Worm (Caenorhabditis elegans) whole organism, L4 larva: ENCODE results near the gene mrps-17.

Source experiments
- F26F4.8 ChIP-seq: fragments of 200-800 bp; sonication (Bioruptor generic); conservative IDR thresholded peaks from 2 replicates; pipeline ENCODE4 v1.3.6; 2022; ENCODE audit warnings: missing genetic modification characterization, missing compliant biosample characterization
- R02D3.7 ChIP-seq: fragments of 150-350 bp; sonication (generic microtip); optimal IDR thresholded peaks from 3 replicates; lab custom pipeline; 2014; ENCODE audit warnings: missing biosample characterization, missing genetic modification characterization
- T20F7.1 ChIP-seq: fragments of 200-800 bp; sonication (Bioruptor generic); optimal IDR thresholded peaks from 2 replicates; lab custom pipeline; 2018; ENCODE audit warnings: mild to moderate bottlenecking, missing genetic modification characterization, missing compliant biosample characterization
- Y105C5A.15 ChIP-seq: fragments of 200-800 bp; sonication (Bioruptor generic); IDR thresholded peaks from 2 replicates; pipeline ENCODE4 v1.3.6; 2022; ENCODE audit warnings: missing genetic modification characterization, missing compliant biosample characterization
- Y48G9A.11 ChIP-seq: fragments of 200-800 bp; sonication (Bioruptor generic); IDR thresholded peaks from 2 replicates; pipeline ENCODE4 v1.3.6; 2022; ENCODE audit warnings: missing genetic modification reagents, missing genetic modification characterization, missing compliant biosample characterization
- Y5F2A.4 ChIP-seq: fragments of 200-800 bp; sonication (Bioruptor generic); optimal IDR thresholded peaks from 2 replicates; lab custom pipeline; 2018; ENCODE audit warnings: mild to moderate bottlenecking, missing genetic modification characterization, missing compliant biosample characterization
- ZK337.2 ChIP-seq: fragments of 200-800 bp; sonication (Bioruptor generic); IDR thresholded peaks from 2 replicates; pipeline ENCODE4 v1.3.6; 2022; ENCODE audit warnings: missing genetic modification reagents, missing genetic modification characterization, missing compliant biosample characterization
- ZK546.5 ChIP-seq, 2 experiments: sonication (generic microtip); optimal IDR thresholded peaks; 2 replicates each; lab custom pipeline; 2017; ENCODE audit warnings: missing biosample characterization in 2 of 2, missing genetic modification characterization in 2 of 2
- ama-1 ChIP-seq: fragments of 150-350 bp; optimal IDR thresholded peaks from 2 replicates; lab custom pipeline; 2014; ENCODE audit warnings: inconsistent platforms, mixed read lengths
- attf-4 ChIP-seq: sonication (generic microtip); optimal IDR thresholded peaks from 3 replicates; lab custom pipeline; 2017; ENCODE audit warnings: missing biosample characterization, missing genetic modification characterization
- ceh-20 ChIP-seq: fragments of 200-800 bp; sonication (Bioruptor generic); IDR thresholded peaks from 2 replicates; pipeline ENCODE4 v1.3.6; 2022; ENCODE audit warnings: missing genetic modification reagents, missing genetic modification characterization, missing compliant biosample characterization
- ctbp-1 ChIP-seq: fragments of 200-800 bp; sonication (Bioruptor generic); IDR thresholded peaks from 2 replicates; pipeline ENCODE4 v1.3.6; 2022; ENCODE audit warnings: missing genetic modification reagents, missing genetic modification characterization, missing compliant biosample characterization
- daf-8 ChIP-seq: fragments of 200-800 bp; sonication (Bioruptor generic); IDR thresholded peaks from 2 replicates; pipeline ENCODE4 v1.3.6; 2022; ENCODE audit warnings: missing genetic modification characterization, missing compliant biosample characterization
- dmd-6 ChIP-seq: fragments of 200-800 bp; sonication (Bioruptor generic); IDR thresholded peaks from 2 replicates; pipeline ENCODE4 v1.3.6; 2022; ENCODE audit warnings: missing genetic modification reagents, missing genetic modification characterization, missing compliant biosample characterization
- dpl-1 ChIP-seq: fragments of 150-350 bp; optimal IDR thresholded peaks from 2 replicates; lab custom pipeline; 2014; ENCODE audit warnings: missing biosample characterization, missing genetic modification reagents, missing genetic modification characterization
- dve-1 ChIP-seq: sonication (generic microtip); optimal IDR thresholded peaks from 2 replicates; lab custom pipeline; 2017; ENCODE audit warnings: antibody characterized with exemption, mild to moderate bottlenecking, missing genetic modification characterization, missing compliant biosample characterization; ENCODE audit not compliant: insufficient read depth
- egl-43 ChIP-seq: fragments of 200-800 bp; sonication (Bioruptor generic); IDR thresholded peaks from 2 replicates; pipeline ENCODE4 v1.3.6; 2022; ENCODE audit warnings: missing genetic modification reagents, missing genetic modification characterization, missing compliant biosample characterization
- fos-1 ChIP-seq: fragments of 150-350 bp; optimal IDR thresholded peaks from 2 replicates; lab custom pipeline; 2014; ENCODE audit warnings: missing biosample characterization, missing genetic modification characterization
- hlh-11 ChIP-seq: fragments of 200-800 bp; sonication (Bioruptor generic); optimal IDR thresholded peaks from 2 replicates; lab custom pipeline; 2018; ENCODE audit warnings: mild to moderate bottlenecking, missing genetic modification characterization, missing compliant biosample characterization
- hlh-30 ChIP-seq: sonication (generic microtip); optimal IDR thresholded peaks from 2 replicates; lab custom pipeline; 2017; ENCODE audit warnings: antibody characterized with exemption, mild to moderate bottlenecking, missing genetic modification characterization, missing compliant biosample characterization; ENCODE audit not compliant: insufficient read depth
- hmg-1.1 ChIP-seq: fragments of 200-800 bp; sonication (Bioruptor generic); IDR thresholded peaks from 2 replicates; pipeline ENCODE4 v1.3.6; 2022; ENCODE audit warnings: missing genetic modification reagents, missing genetic modification characterization, missing compliant biosample characterization
- lin-1 ChIP-seq: fragments of 200-800 bp; sonication (Bioruptor generic); IDR thresholded peaks from 2 replicates; pipeline ENCODE4 v1.3.6; 2022; ENCODE audit warnings: missing genetic modification reagents, missing genetic modification characterization, missing compliant biosample characterization
- lin-13 ChIP-seq: fragments of 150-350 bp; optimal IDR thresholded peaks from 2 replicates; lab custom pipeline; 2014; ENCODE audit warnings: missing biosample characterization, missing genetic modification reagents, missing genetic modification characterization
- lin-29 ChIP-seq: fragments of 200-800 bp; sonication (Bioruptor generic); IDR thresholded peaks from 2 replicates; pipeline ENCODE4 v1.3.6; 2022; ENCODE audit warnings: missing genetic modification reagents, missing genetic modification characterization, missing compliant biosample characterization
- lin-38 ChIP-seq: fragments of 200-800 bp; sonication (Bioruptor generic); IDR thresholded peaks from 2 replicates; pipeline ENCODE4 v1.3.6; 2022; ENCODE audit warnings: missing genetic modification reagents, missing genetic modification characterization, missing compliant biosample characterization
- lsy-2 ChIP-seq, 2 experiments: fragments of 150-350 bp in 1 of 2; sonication (generic microtip) in 1 of 2; optimal IDR thresholded peaks; 2 replicates each; lab custom pipeline; 2014 to 2017; ENCODE audit warnings: missing biosample characterization in 2 of 2, missing genetic modification characterization in 2 of 2
- mep-1 ChIP-seq: fragments of 150-350 bp; sonication (generic microtip); optimal IDR thresholded peaks from 3 replicates; lab custom pipeline; 2014; ENCODE audit warnings: missing biosample characterization, missing genetic modification characterization
- mes-2 ChIP-seq: sonication (generic microtip); optimal IDR thresholded peaks from 2 replicates; lab custom pipeline; 2016; ENCODE audit warnings: missing genotype, mild to moderate bottlenecking, missing genetic modification characterization, missing compliant biosample characterization; ENCODE audit not compliant: poor library complexity, severe bottlenecking
- mxl-3 ChIP-seq: fragments of 200-800 bp; sonication (Bioruptor generic); optimal IDR thresholded peaks from 2 replicates; lab custom pipeline; 2018; ENCODE audit warnings: mild to moderate bottlenecking, missing genetic modification characterization, missing compliant biosample characterization
- nhr-102 ChIP-seq: sonication (generic microtip); optimal IDR thresholded peaks from 2 replicates; lab custom pipeline; 2016; ENCODE audit warnings: mild to moderate bottlenecking, missing genetic modification characterization, moderate library complexity, missing compliant biosample characterization
- nhr-11 ChIP-seq: fragments of 150-350 bp; optimal IDR thresholded peaks from 2 replicates; lab custom pipeline; 2014; ENCODE audit warnings: missing biosample characterization, missing genetic modification characterization
- nhr-111 ChIP-seq: fragments of 200-800 bp; sonication (Bioruptor generic); optimal IDR thresholded peaks from 2 replicates; lab custom pipeline; 2018; ENCODE audit warnings: mild to moderate bottlenecking, missing genetic modification characterization, missing compliant biosample characterization
- nhr-28 ChIP-seq: fragments of 150-350 bp; optimal IDR thresholded peaks from 2 replicates; lab custom pipeline; 2014; ENCODE audit warnings: missing biosample characterization, missing genetic modification characterization
- nhr-41 ChIP-seq: fragments of 200-800 bp; sonication (Bioruptor generic); IDR thresholded peaks from 2 replicates; pipeline ENCODE4 v1.3.6; 2022; ENCODE audit warnings: missing genetic modification reagents, missing genetic modification characterization, missing compliant biosample characterization
- nhr-6 ChIP-seq: fragments of 150-350 bp; optimal IDR thresholded peaks from 2 replicates; lab custom pipeline; 2014; ENCODE audit warnings: missing biosample characterization, missing genetic modification characterization
- nhr-76 ChIP-seq: fragments of 150-350 bp; optimal IDR thresholded peaks from 2 replicates; lab custom pipeline; 2014; ENCODE audit warnings: missing biosample characterization, missing genetic modification characterization
- php-3 ChIP-seq: fragments of 200-800 bp; sonication (Bioruptor generic); IDR thresholded peaks from 2 replicates; pipeline ENCODE4 v1.3.6; 2022; ENCODE audit warnings: missing genetic modification reagents, missing genetic modification characterization, missing compliant biosample characterization
- skn-1 ChIP-seq: fragments of 150-350 bp; optimal IDR thresholded peaks from 2 replicates; lab custom pipeline; 2014; ENCODE audit warnings: missing biosample characterization, missing genetic modification characterization
- snpc-1.2 ChIP-seq: fragments of 200-800 bp; sonication (Bioruptor generic); IDR thresholded peaks from 2 replicates; pipeline ENCODE4 v1.3.6; 2022; ENCODE audit warnings: missing genetic modification reagents, missing genetic modification characterization, missing compliant biosample characterization
- tag-97 ChIP-seq: fragments of 200-800 bp; sonication (Bioruptor generic); IDR thresholded peaks from 2 replicates; pipeline ENCODE4 v1.3.6; 2022; ENCODE audit warnings: missing genetic modification characterization, missing compliant biosample characterization
- tra-1 ChIP-seq: fragments of 200-800 bp; sonication (Bioruptor generic); IDR thresholded peaks from 2 replicates; pipeline ENCODE4 v1.3.6; 2022; ENCODE audit warnings: missing genetic modification reagents, missing genetic modification characterization, missing compliant biosample characterization
- unc-62 ChIP-seq, 3 experiments: fragments of 150-350 bp in 1 of 3; sonication (generic microtip); optimal IDR thresholded peaks in 2 of 3; peaks in 1 of 3; 1 replicate in 1 of 3; 2 replicates in 2 of 3; lab custom pipeline; 2014 to 2017; ENCODE audit warnings: missing biosample characterization in 3 of 3, missing genetic modification characterization in 3 of 3, missing genetic modification reagents in 3 of 3, missing genotype in 1 of 3
- vab-7 ChIP-seq: fragments of 200-800 bp; sonication (Bioruptor generic); IDR thresholded peaks from 2 replicates; pipeline ENCODE4 v1.3.6; 2022; ENCODE audit warnings: missing genetic modification reagents, missing genetic modification characterization, missing compliant biosample characterization

Gene mrps-17

ce11 chrIII:6453665-6454064 is 22.1 kb upstream of the mrps-17 start (continued):
- TF ChIP-seq dmd-6 (GFP tag; lab: Robert Waterston, UW) (peak; percentile 65), fos-1 (no peak), snpc-1.2 (GFP tag; lab: Robert Waterston, UW) (no peak), mes-2 (tag; lab: Kevin White, UChicago) (peak; percentile 93), tra-1 (peak; percentile 43; the same call in 1 of the 2 replicates), F26F4.8 (no peak), attf-4 (tag; lab: Kevin White, UChicago) (no peak), Y105C5A.15 (GFP tag; lab: Robert Waterston, UW) (no peak), mxl-3 (GFP tag; lab: Kevin White, UChicago) (peak; percentile 71), nhr-11 (peak; percentile 82), ctbp-1 (GFP tag; lab: Robert Waterston, UW) (no peak), T20F7.1 (GFP tag; lab: Kevin White, UChicago) (peak; percentile 62), ama-1 (lab: Kevin White, UChicago) (peak; percentile 38), lin-29 (GFP tag; lab: Robert Waterston, UW) (no peak), tag-97 (GFP tag; lab: Robert Waterston, UW) (no peak), nhr-111 (GFP tag; lab: Kevin White, UChicago) (no peak), php-3 (GFP tag; lab: Robert Waterston, UW) (no peak), mep-1 (peak; percentile 95), R02D3.7 (no peak), nhr-102 (tag; lab: Kevin White, UChicago) (peak; percentile 8), Y48G9A.11 (GFP tag; lab: Robert Waterston, UW) (no peak), lin-13 (peak; percentile 73), egl-43 (GFP tag; lab: Robert Waterston, UW) (no peak), nhr-28 (tag; lab: Kevin White, UChicago) (peak; percentile 80), nhr-6 (tag; lab: Kevin White, UChicago) (peak; percentile 88), ceh-20 (GFP tag; lab: Robert Waterston, UW) (peak; percentile 74), vab-7 (GFP tag; lab: Robert Waterston, UW) (no peak), hlh-30 (tag; lab: Kevin White, UChicago) (peak; percentile 72), ZK337.2 (GFP tag; lab: Robert Waterston, UW) (no peak), lin-1 (GFP tag; lab: Robert Waterston, UW) (peak; percentile 66), ZK546.5 (tag; optimal IDR thresholded peaks at IDR 0.05; lab: Kevin White, UChicago) (no peak), daf-8 (GFP tag; lab: Robert Waterston, UW) (no peak)

- TF ChIP-seq nhr-76 (tag; lab: Kevin White, UChicago) (no peak), Y5F2A.4 (GFP tag; lab: Kevin White, UChicago) (no peak), unc-62 (GFP tag; optimal IDR thresholded peaks at IDR 0.05 in 1 of 2; lab: Kevin White, UChicago) (peak in 1 of 2 experiments; percentile 96), unc-62 (tag; optimal IDR thresholded peaks at IDR 0.05; lab: Kevin White, UChicago) (no peak), mes-2 (tag; lab: Kevin White, UChicago) (peak; percentile 5), hlh-11 (peak; percentile 10), lsy-2 (tag; optimal IDR thresholded peaks at IDR 0.05; lab: Kevin White, UChicago) (peak in 1 of 2 experiments; percentile 28), nhr-41 (GFP tag; lab: Robert Waterston, UW) (no peak), hlh-30 (tag; lab: Kevin White, UChicago) (peak; percentile 76), dve-1 (tag; lab: Kevin White, UChicago) (peak; percentile 5), hmg-1.1 (GFP tag; lab: Robert Waterston, UW) (0 out of 2 replicates have a peak, but pooled peaks have one; percentile 11), mep-1 (peak; percentile 40), lin-38 (GFP tag; lab: Robert Waterston, UW) (peak; percentile 39; the same call in 1 of the 2 replicates), skn-1 (no peak), dpl-1 (peak; percentile 58)
Measured at ce11 chrIII:6452683-6453082, 21.1 kb upstream of the mrps-17 start.
